Fruit fly (Drosophila melanogaster): Measurements from ENCODE around the gene Prosalpha4.

Gene Prosalpha4

DNA sequence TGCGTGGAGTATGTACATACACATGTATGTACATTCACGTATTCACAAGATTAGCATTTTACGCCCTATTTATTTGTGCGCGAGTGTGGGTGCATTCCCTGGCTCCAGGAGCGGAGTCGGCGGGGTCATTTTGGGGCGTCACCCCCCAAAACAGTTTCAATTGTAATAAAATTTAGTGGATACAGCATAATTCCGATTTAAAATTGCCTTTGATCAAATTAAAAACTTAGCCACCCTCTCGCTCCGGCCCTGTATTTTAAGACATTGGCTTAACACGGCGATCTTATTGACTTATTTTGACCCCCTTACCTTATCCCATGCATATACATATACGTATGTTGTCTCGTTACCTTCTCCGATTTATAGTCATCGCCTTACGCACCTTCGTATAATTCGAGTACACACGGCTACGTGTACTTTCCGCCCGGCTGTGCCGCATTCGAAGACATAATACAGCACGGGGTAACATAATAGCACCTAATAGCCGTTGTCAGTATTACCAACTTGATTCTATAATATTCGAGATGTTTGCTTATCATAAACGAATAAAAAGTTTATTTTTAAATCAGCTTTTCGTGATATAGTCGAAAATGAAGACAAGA is 3.4 kb downstream of the Prosalpha4 start:
- TF ChIP-seq Hr96 (GFP tag; optimal IDR thresholded peaks at IDR 0.05), result no peak
- peak; percentile 81 for TF ChIP-seq CG12768 (GFP tag; optimal IDR thresholded peaks at IDR 0.05)
- TF ChIP-seq CG11617 (GFP tag; optimal IDR thresholded peaks at IDR 0.05), result no peak
- TF ChIP-seq CG5204 (GFP tag; optimal IDR thresholded peaks at IDR 0.05), result peak; percentile 12
- TF ChIP-seq CG7045 (GFP tag; optimal IDR thresholded peaks at IDR 0.05), result peak; percentile 49
- TF ChIP-seq cic (GFP tag; optimal IDR thresholded peaks at IDR 0.05), result no peak
- no peak for TF ChIP-seq cnc (optimal IDR thresholded peaks at IDR 0.05)
- peak; percentile 32 for TF ChIP-seq bab1 (GFP tag; optimal IDR thresholded peaks at IDR 0.05)
- peak; percentile 45 for TF ChIP-seq kay (GFP tag; ENCODE audit: borderline replicate concordance)
- peak; percentile 58 for TF ChIP-seq pad (GFP tag; optimal IDR thresholded peaks at IDR 0.05)
- peak; percentile 74 for TF ChIP-seq toe (GFP tag; optimal IDR thresholded peaks at IDR 0.05)
- TF ChIP-seq Crg-1 (GFP tag; optimal IDR thresholded peaks at IDR 0.05), result peak; percentile 50
- no peak for TF ChIP-seq Clk (GFP tag; optimal IDR thresholded peaks at IDR 0.05)
- peak; percentile 67 for TF ChIP-seq CG14711 (tag; optimal IDR thresholded peaks at IDR 0.05)
- TF ChIP-seq ovo (GFP tag; optimal IDR thresholded peaks at IDR 0.05), result no peak
- TF ChIP-seq CG33017 (tag; optimal IDR thresholded peaks at IDR 0.05), result peak; percentile 63
- TF ChIP-seq CG7101 (tag; optimal IDR thresholded peaks at IDR 0.05), result peak; percentile 83
- no peak for TF ChIP-seq Mnt (GFP tag; optimal IDR thresholded peaks at IDR 0.05)
- TF ChIP-seq tj (GFP tag; optimal IDR thresholded peaks at IDR 0.05), result no peak
- TF ChIP-seq CG1620 (GFP tag; optimal IDR thresholded peaks at IDR 0.05), result peak; percentile 11

DNA sequence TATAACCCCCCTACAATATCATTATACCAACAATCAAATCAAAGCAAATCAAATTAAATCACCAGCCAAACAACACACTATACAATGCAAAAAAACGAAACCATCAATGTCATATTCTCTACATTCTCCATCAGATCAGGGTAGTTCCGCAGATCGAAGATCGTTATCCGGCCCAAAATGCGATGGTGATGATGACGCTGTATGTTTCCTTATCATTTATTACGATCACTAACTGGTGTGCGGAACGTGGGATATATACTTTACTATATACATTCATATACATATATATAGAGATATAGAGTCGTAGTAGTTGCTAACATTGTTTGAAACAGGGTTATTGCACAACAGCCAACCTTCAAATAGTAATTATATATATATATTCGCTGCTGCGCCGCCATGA is 5.2 kb downstream of the Prosalpha4 start:
- no peak for TF ChIP-seq Clk (GFP tag; optimal IDR thresholded peaks at IDR 0.05)
- peak; percentile 63 for TF ChIP-seq kay (GFP tag; ENCODE audit: borderline replicate concordance)

DNA sequence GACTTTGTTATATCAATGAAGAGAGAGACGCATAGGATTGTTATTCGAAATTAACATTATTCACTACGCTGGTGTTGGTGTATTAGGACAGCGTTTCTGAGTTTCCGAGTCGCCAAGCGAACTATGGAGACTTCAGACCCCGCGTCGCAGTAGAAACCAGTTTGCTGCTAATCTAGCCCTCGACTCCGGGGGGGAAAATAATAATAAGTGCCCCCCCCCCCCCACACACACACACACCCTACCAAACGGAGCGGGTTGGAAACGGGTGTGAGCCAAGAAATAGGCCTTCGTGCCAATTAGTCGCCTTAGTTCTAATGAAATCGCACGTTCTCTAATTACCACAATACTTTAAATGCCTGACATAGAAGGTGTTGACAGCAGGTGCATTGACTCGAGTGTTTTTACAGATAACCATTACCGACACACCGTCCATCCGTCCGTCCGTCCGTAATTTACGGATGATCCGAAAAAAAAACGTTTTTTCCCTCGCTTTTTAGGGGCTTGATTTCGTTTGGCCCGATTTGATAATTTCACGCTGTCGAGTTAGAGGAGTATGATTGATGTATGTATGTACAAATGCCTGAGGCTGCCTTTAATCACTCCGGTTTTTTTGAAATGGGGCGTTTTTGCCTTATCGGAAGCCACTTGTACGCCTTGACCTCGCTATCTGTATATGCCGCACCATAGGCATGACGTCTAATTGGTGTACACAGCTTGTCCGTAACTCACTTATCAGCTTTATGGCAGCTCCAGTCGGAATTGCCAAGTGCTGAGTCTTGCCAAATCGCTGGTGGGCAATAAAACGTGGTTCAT is 5.9 kb downstream of the Prosalpha4 start:
- TF ChIP-seq Mnt (GFP tag; optimal IDR thresholded peaks at IDR 0.05) (peak; percentile 61), tj (GFP tag; optimal IDR thresholded peaks at IDR 0.05) (peak; percentile 34), cnc (optimal IDR thresholded peaks at IDR 0.05) (no peak), kay (GFP tag; ENCODE audit: borderline replicate concordance) (peak; percentile 7), Clk (GFP tag; optimal IDR thresholded peaks at IDR 0.05) (no peak), ovo (GFP tag; optimal IDR thresholded peaks at IDR 0.05) (peak; percentile 25), bab1 (GFP tag; optimal IDR thresholded peaks at IDR 0.05) (no peak)

DNA sequence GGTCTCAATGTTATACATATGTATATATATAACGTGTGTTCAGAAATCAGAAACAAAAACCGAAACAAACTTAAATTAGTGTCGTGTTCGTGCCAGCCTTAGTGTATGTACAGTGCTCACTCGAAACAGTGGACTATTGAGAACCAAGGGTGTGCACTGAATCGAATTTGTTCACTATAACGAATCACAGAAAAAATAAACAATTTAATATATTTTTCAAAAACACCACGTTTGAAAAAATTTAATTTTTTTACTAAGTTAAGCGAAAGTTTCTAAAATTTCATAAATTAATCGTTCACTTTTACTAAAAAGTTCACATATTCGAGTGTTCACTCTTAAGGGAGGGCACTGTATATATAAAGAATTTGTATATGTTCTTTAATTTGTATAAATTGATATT is 9.1 kb downstream of the Prosalpha4 start:
- no peak for TF ChIP-seq Mnt (GFP tag; optimal IDR thresholded peaks at IDR 0.05)
- TF ChIP-seq cic (GFP tag; optimal IDR thresholded peaks at IDR 0.05), result no peak
- TF ChIP-seq Hr96 (GFP tag; optimal IDR thresholded peaks at IDR 0.05), result no peak
- peak; percentile 13 for TF ChIP-seq pad (GFP tag; optimal IDR thresholded peaks at IDR 0.05)
- peak; percentile 36 for TF ChIP-seq CG14711 (tag; optimal IDR thresholded peaks at IDR 0.05)
- TF ChIP-seq CG33017 (tag; optimal IDR thresholded peaks at IDR 0.05), result peak; percentile 41
- no peak for TF ChIP-seq Crg-1 (GFP tag; optimal IDR thresholded peaks at IDR 0.05)
- peak; percentile 14 for TF ChIP-seq bab1 (GFP tag; optimal IDR thresholded peaks at IDR 0.05)
- TF ChIP-seq tj (GFP tag; optimal IDR thresholded peaks at IDR 0.05), result no peak
- TF ChIP-seq CG7045 (GFP tag; optimal IDR thresholded peaks at IDR 0.05), result no peak
- no peak for TF ChIP-seq Clk (GFP tag; optimal IDR thresholded peaks at IDR 0.05)
- TF ChIP-seq CG7101 (tag; optimal IDR thresholded peaks at IDR 0.05), result peak; percentile 57
- TF ChIP-seq CG11617 (GFP tag; optimal IDR thresholded peaks at IDR 0.05), result peak; percentile 32

DNA sequence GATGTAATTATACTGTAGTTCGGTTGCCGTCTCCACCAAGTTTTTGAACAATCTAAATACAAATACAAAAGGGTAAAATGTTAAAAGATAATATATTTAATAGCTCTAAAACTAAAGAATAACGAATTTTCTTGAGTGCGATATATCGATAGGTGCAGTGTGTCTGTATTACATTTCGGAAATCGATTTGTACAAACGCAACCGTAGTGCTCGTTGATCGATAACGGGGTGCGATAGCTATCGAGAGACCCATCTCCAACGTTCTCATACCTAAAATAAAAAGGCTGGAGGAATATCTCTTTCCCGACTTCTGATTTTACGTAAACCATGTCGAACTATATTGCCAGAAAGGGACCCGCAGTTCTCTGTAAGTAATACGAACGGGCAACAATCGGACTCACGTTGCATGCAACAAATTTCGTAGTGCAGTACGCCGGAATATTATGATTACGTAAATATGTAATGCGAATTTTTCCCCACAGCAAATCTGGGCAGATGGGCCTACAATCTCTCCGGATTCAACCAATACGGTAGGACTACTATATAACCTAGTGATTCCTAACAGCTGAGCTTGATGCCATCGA is 10.1 kb downstream of the Prosalpha4 start, which contains the start of gene UQCR-14:
UQCR-14 (plus strand) TSS at position 206 of the 584 bp plus-strand sequence.
- peak; percentile 53 for TF ChIP-seq CG1620 (GFP tag; optimal IDR thresholded peaks at IDR 0.05)
- TF ChIP-seq Crg-1 (GFP tag; optimal IDR thresholded peaks at IDR 0.05), result peak; percentile 9
- TF ChIP-seq CG7101 (tag; optimal IDR thresholded peaks at IDR 0.05), result peak; percentile 65
- TF ChIP-seq kay (GFP tag; ENCODE audit: borderline replicate concordance), result no peak
- no peak for TF ChIP-seq CG7045 (GFP tag; optimal IDR thresholded peaks at IDR 0.05)
- TF ChIP-seq ovo (GFP tag; optimal IDR thresholded peaks at IDR 0.05), result no peak
- peak; percentile 47 for TF ChIP-seq CG33017 (tag; optimal IDR thresholded peaks at IDR 0.05)
- TF ChIP-seq cnc (optimal IDR thresholded peaks at IDR 0.05), result no peak
- no peak for TF ChIP-seq Clk (GFP tag; optimal IDR thresholded peaks at IDR 0.05)
- no peak for TF ChIP-seq tj (GFP tag; optimal IDR thresholded peaks at IDR 0.05)
- TF ChIP-seq CG11617 (GFP tag; optimal IDR thresholded peaks at IDR 0.05), result peak; percentile 24
- TF ChIP-seq CG5204 (GFP tag; optimal IDR thresholded peaks at IDR 0.05), result no peak
- no peak for TF ChIP-seq Hr96 (GFP tag; optimal IDR thresholded peaks at IDR 0.05)
- peak; percentile 52 for TF ChIP-seq CG14711 (tag; optimal IDR thresholded peaks at IDR 0.05)
- peak; percentile 20 for TF ChIP-seq toe (GFP tag; optimal IDR thresholded peaks at IDR 0.05)
- peak; percentile 25 for TF ChIP-seq cic (GFP tag; optimal IDR thresholded peaks at IDR 0.05)
- TF ChIP-seq Mnt (GFP tag; optimal IDR thresholded peaks at IDR 0.05), result peak; percentile 57
- peak; percentile 66 for TF ChIP-seq bab1 (GFP tag; optimal IDR thresholded peaks at IDR 0.05)
- peak; percentile 47 for TF ChIP-seq pad (GFP tag; optimal IDR thresholded peaks at IDR 0.05)
- TF ChIP-seq CG12768 (GFP tag; optimal IDR thresholded peaks at IDR 0.05), result no peak
